Worm (Caenorhabditis elegans) whole organism, L1 larva: Measurements from ENCODE around the gene fkh-3.

Source experiments
- C04F5.9 ChIP-seq: sonication (generic microtip); optimal IDR thresholded peaks from 2 replicates; lab custom pipeline; 2016; ENCODE audit warnings: missing genetic modification characterization, missing compliant biosample characterization
- C34B4.2 ChIP-seq: sonication (generic microtip); optimal IDR thresholded peaks from 2 replicates; lab custom pipeline; 2017; ENCODE audit warnings: mild to moderate bottlenecking, missing genetic modification characterization, missing compliant biosample characterization
- aha-1 ChIP-seq: fragments of 150-350 bp; optimal IDR thresholded peaks from 2 replicates; lab custom pipeline; 2014; ENCODE audit warnings: missing biosample characterization, missing genetic modification characterization
- aly-2 ChIP-seq: fragments of 150-350 bp; optimal IDR thresholded peaks from 2 replicates; lab custom pipeline; 2014; ENCODE audit warnings: missing biosample characterization, missing genetic modification characterization
- ceh-63 ChIP-seq: fragments of 200-800 bp; sonication (Bioruptor generic); optimal IDR thresholded peaks from 2 replicates; lab custom pipeline; 2018; ENCODE audit warnings: mild to moderate bottlenecking, missing genetic modification characterization, missing compliant biosample characterization
- ceh-88 ChIP-seq: fragments of 200-800 bp; sonication (Bioruptor generic); IDR thresholded peaks from 2 replicates; pipeline ENCODE4 v1.3.6; 2022; ENCODE audit warnings: missing genetic modification characterization, missing compliant biosample characterization
- ceh-90 ChIP-seq: sonication (generic microtip); optimal IDR thresholded peaks from 2 replicates; lab custom pipeline; 2016; ENCODE audit warnings: missing genetic modification characterization, missing compliant biosample characterization
- ces-1 ChIP-seq: fragments of 150-350 bp; optimal IDR thresholded peaks from 2 replicates; lab custom pipeline; 2014; ENCODE audit warnings: missing biosample characterization, missing genetic modification reagents, missing genetic modification characterization
- dpl-1 ChIP-seq, 3 experiments: fragments of 150-350 bp in 2 of 3; sonication (generic microtip) in 1 of 3; optimal IDR thresholded peaks; 2 replicates each; lab custom pipeline; 2014 to 2017; ENCODE audit warnings: missing biosample characterization in 3 of 3, missing genetic modification characterization in 3 of 3, missing genetic modification reagents in 3 of 3
- dsc-1 ChIP-seq: sonication (generic microtip); optimal IDR thresholded peaks from 2 replicates; lab custom pipeline; 2016; ENCODE audit warnings: mild to moderate bottlenecking, missing genetic modification characterization, missing compliant biosample characterization
- efl-1 ChIP-seq, 4 experiments: fragments of 150-350 bp; optimal IDR thresholded peaks in 3 of 4; peaks in 1 of 4; 1 replicate in 1 of 4; 2 replicates in 3 of 4; lab custom pipeline; 2014; ENCODE audit warnings: missing biosample characterization in 2 of 4, missing genetic modification characterization in 2 of 4, missing genetic modification reagents in 2 of 4
- elt-2 ChIP-seq: sonication (generic microtip); optimal IDR thresholded peaks from 2 replicates; lab custom pipeline; 2016; ENCODE audit warnings: missing genetic modification characterization, mild to moderate bottlenecking, inconsistent platforms, missing compliant biosample characterization, missing genetic modification reagents
- elt-3 ChIP-seq, 6 experiments: fragments of 150-350 bp in 1 of 6; sonication (generic microtip); optimal IDR thresholded peaks; 2 replicates each; lab custom pipeline; 2017 to 2018; ENCODE audit warnings: missing biosample characterization in 6 of 6, missing genetic modification characterization in 6 of 6, inconsistent platforms in 1 of 6
- fkh-10 ChIP-seq: sonication (generic microtip); optimal IDR thresholded peaks from 2 replicates; lab custom pipeline; 2017; ENCODE audit warnings: missing biosample characterization, missing genetic modification reagents, missing genetic modification characterization
- hlh-17 ChIP-seq: fragments of 200-800 bp; sonication (Bioruptor generic); optimal IDR thresholded peaks from 2 replicates; lab custom pipeline; 2018; ENCODE audit warnings: missing genetic modification characterization, mild to moderate bottlenecking, missing compliant biosample characterization, moderate library complexity, borderline replicate concordance
- hpl-2 ChIP-seq: fragments of 150-350 bp; optimal IDR thresholded peaks from 2 replicates; lab custom pipeline; 2014; ENCODE audit warnings: missing biosample characterization, missing genetic modification reagents, missing genetic modification characterization
- isw-1 ChIP-seq: fragments of 200-800 bp; sonication (Bioruptor generic); IDR thresholded peaks from 2 replicates; pipeline ENCODE4 v1.3.6; 2022; ENCODE audit warnings: missing genetic modification characterization, missing compliant biosample characterization
- lin-13 ChIP-seq: fragments of 150-350 bp; optimal IDR thresholded peaks from 2 replicates; lab custom pipeline; 2014; ENCODE audit warnings: missing biosample characterization, missing genetic modification reagents, missing genetic modification characterization
- lin-14 ChIP-seq: fragments of 200-800 bp; sonication (Bioruptor generic); optimal IDR thresholded peaks from 2 replicates; lab custom pipeline; 2018; ENCODE audit warnings: mild to moderate bottlenecking, missing genetic modification characterization, moderate library complexity, missing compliant biosample characterization
- lin-15B ChIP-seq: fragments of 150-350 bp; sonication (generic microtip); optimal IDR thresholded peaks from 3 replicates; lab custom pipeline; 2014; ENCODE audit warnings: missing biosample characterization, missing genetic modification characterization
- lin-35 ChIP-seq, 2 experiments: fragments of 150-350 bp; optimal IDR thresholded peaks; 2 replicates each; lab custom pipeline; 2014; ENCODE audit warnings: missing biosample characterization in 2 of 2, missing genetic modification characterization in 2 of 2, missing genetic modification reagents in 2 of 2
- lin-39 ChIP-seq: fragments of 150-350 bp; optimal IDR thresholded peaks from 2 replicates; lab custom pipeline; 2014; ENCODE audit warnings: missing biosample characterization, missing genetic modification reagents, missing genetic modification characterization
- lir-3 ChIP-seq: sonication (generic microtip); optimal IDR thresholded peaks from 2 replicates; lab custom pipeline; 2016; ENCODE audit warnings: mild to moderate bottlenecking, missing genetic modification characterization, moderate library complexity, missing compliant biosample characterization; ENCODE audit not compliant: poor library complexity
- lsy-2 ChIP-seq, 2 experiments: fragments of 150-350 bp; optimal IDR thresholded peaks; 2 replicates each; lab custom pipeline; 2014; ENCODE audit warnings: missing biosample characterization in 2 of 2, missing genetic modification characterization in 2 of 2
- mab-9 ChIP-seq: fragments of 200-800 bp; sonication (Bioruptor generic); IDR thresholded peaks from 2 replicates; pipeline ENCODE4 v1.3.6; 2022; ENCODE audit warnings: missing genetic modification reagents, missing genetic modification characterization, missing compliant biosample characterization
- mdl-1 ChIP-seq, 2 experiments: fragments of 150-350 bp; optimal IDR thresholded peaks; 2 replicates each; lab custom pipeline; 2014 to 2017; ENCODE audit warnings: missing biosample characterization in 2 of 2, missing genetic modification characterization in 2 of 2, inconsistent platforms in 1 of 2
- nhr-11 ChIP-seq: fragments of 150-350 bp; optimal IDR thresholded peaks from 2 replicates; lab custom pipeline; 2014; ENCODE audit warnings: missing biosample characterization, missing genetic modification characterization
- nhr-19 ChIP-seq: fragments of 200-800 bp; sonication (Bioruptor generic); conservative IDR thresholded peaks from 2 replicates; pipeline ENCODE4 v1.3.6; 2022; ENCODE audit warnings: missing genetic modification characterization, missing compliant biosample characterization
- nhr-20 ChIP-seq: sonication (generic microtip); optimal IDR thresholded peaks from 2 replicates; lab custom pipeline; 2016; ENCODE audit warnings: mild to moderate bottlenecking, missing genetic modification characterization, missing compliant biosample characterization
- nhr-237 ChIP-seq: fragments of 150-350 bp; optimal IDR thresholded peaks from 2 replicates; lab custom pipeline; 2014; ENCODE audit warnings: missing biosample characterization, missing genetic modification characterization
- nhr-28 ChIP-seq: fragments of 150-350 bp; optimal IDR thresholded peaks from 2 replicates; lab custom pipeline; 2014; ENCODE audit warnings: missing biosample characterization, missing genetic modification characterization
- nhr-71 ChIP-seq: sonication (generic microtip); optimal IDR thresholded peaks from 2 replicates; lab custom pipeline; 2016; ENCODE audit warnings: mild to moderate bottlenecking, missing genetic modification characterization, moderate library complexity, missing compliant biosample characterization
- nhr-77 ChIP-seq: fragments of 150-350 bp; optimal IDR thresholded peaks from 2 replicates; lab custom pipeline; 2014; ENCODE audit warnings: missing biosample characterization, missing genetic modification characterization
- nhr-84 ChIP-seq: sonication (generic microtip); optimal IDR thresholded peaks from 2 replicates; lab custom pipeline; 2017; ENCODE audit warnings: missing biosample characterization, missing genetic modification characterization
- nhr-85 ChIP-seq: sonication (generic microtip); peaks from one replicate; lab custom pipeline; 2016; ENCODE audit warnings: missing genetic modification characterization, inconsistent platforms, missing compliant biosample characterization
- pqm-1 ChIP-seq: sonication (generic microtip); optimal IDR thresholded peaks from 3 replicates; lab custom pipeline; 2017; ENCODE audit warnings: missing biosample characterization, missing genetic modification characterization
- snpc-4 ChIP-seq: fragments of 150-350 bp; optimal IDR thresholded peaks from 2 replicates; lab custom pipeline; 2014; ENCODE audit warnings: missing biosample characterization, missing genetic modification characterization
- snu-23 ChIP-seq: sonication (generic microtip); optimal IDR thresholded peaks from 2 replicates; lab custom pipeline; 2016; ENCODE audit warnings: missing genetic modification characterization, missing compliant biosample characterization
- sox-4 ChIP-seq: sonication (generic microtip); optimal IDR thresholded peaks from 2 replicates; lab custom pipeline; 2016; ENCODE audit warnings: missing genetic modification characterization, missing compliant biosample characterization
- sptf-1 ChIP-seq: fragments of 150-350 bp; optimal IDR thresholded peaks from 2 replicates; lab custom pipeline; 2014; ENCODE audit warnings: missing biosample characterization, missing genetic modification characterization
- sup-37 ChIP-seq: fragments of 200-800 bp; sonication (Bioruptor generic); optimal IDR thresholded peaks from 2 replicates; lab custom pipeline; 2018; ENCODE audit warnings: mild to moderate bottlenecking, missing genetic modification characterization, missing compliant biosample characterization
- tbx-2 ChIP-seq: sonication (generic microtip); optimal IDR thresholded peaks from 2 replicates; lab custom pipeline; 2016; ENCODE audit warnings: missing genetic modification characterization, missing compliant biosample characterization
- unc-130 ChIP-seq: fragments of 150-350 bp; optimal IDR thresholded peaks from 2 replicates; lab custom pipeline; 2017; ENCODE audit warnings: missing biosample characterization, missing genetic modification characterization, inconsistent platforms
- unc-30 ChIP-seq: sonication (generic microtip); optimal IDR thresholded peaks from 2 replicates; lab custom pipeline; 2017; ENCODE audit warnings: missing biosample characterization, missing genetic modification characterization
- unc-98 ChIP-seq: fragments of 200-800 bp; sonication (Bioruptor generic); IDR thresholded peaks from 2 replicates; pipeline ENCODE4 v1.3.6; 2022; ENCODE audit warnings: missing genetic modification characterization, missing compliant biosample characterization
- vab-15 ChIP-seq: sonication (generic microtip); optimal IDR thresholded peaks from 2 replicates; lab custom pipeline; 2017; ENCODE audit warnings: missing genotype, mild to moderate bottlenecking, missing genetic modification characterization, missing compliant biosample characterization
- ztf-11 ChIP-seq, 2 experiments: sonication (generic microtip); optimal IDR thresholded peaks; 2 replicates each; lab custom pipeline; 2016 to 2017; ENCODE audit warnings: missing genetic modification characterization in 2 of 2, missing biosample characterization in 1 of 2, missing compliant biosample characterization in 1 of 2
- ztf-4 ChIP-seq: fragments of 150-350 bp; optimal IDR thresholded peaks from 2 replicates; lab custom pipeline; 2014; ENCODE audit warnings: missing biosample characterization, missing genetic modification characterization

The fkh-3 gene

ce11 chrX:13417479-13417878, 5.8 kb downstream of the fkh-3 start:
- TF ChIP-seq nhr-85 (tag; lab: Kevin White, UChicago), result peak; percentile 32
- TF ChIP-seq nhr-77 (tag; lab: Kevin White, UChicago), result no peak

- TF ChIP-seq dsc-1 (tag; lab: Kevin White, UChicago), result no peak
- TF ChIP-seq efl-1 (optimal IDR thresholded peaks at IDR 0.05; lab: Kevin White, UChicago), result no peak
- peak in 1 of 2 experiments; percentile 65 for TF ChIP-seq efl-1 (GFP tag; optimal IDR thresholded peaks at IDR 0.05 in 1 of 2; lab: Kevin White, UChicago)
- no peak for TF ChIP-seq snpc-4 (tag; lab: Kevin White, UChicago)
- no peak for TF ChIP-seq aha-1 (tag; lab: Kevin White, UChicago)
- peak in 1 of 2 experiments; percentile 35 for TF ChIP-seq lin-35 (GFP tag; optimal IDR thresholded peaks at IDR 0.05; lab: Kevin White, UChicago)
- TF ChIP-seq nhr-71, result peak; percentile 19
- TF ChIP-seq elt-3 (tag; optimal IDR thresholded peaks at IDR 0.05; lab: Kevin White, UChicago), result no peak
- no peak for TF ChIP-seq fkh-10 (GFP tag; lab: Kevin White, UChicago)
- TF ChIP-seq elt-2 (tag; lab: Kevin White, UChicago), result peak; percentile 94
- no peak for TF ChIP-seq unc-98
- TF ChIP-seq hlh-17, result no peak
- TF ChIP-seq lin-15B (tag; lab: Kevin White, UChicago), result no peak
- TF ChIP-seq mab-9 (GFP tag; lab: Robert Waterston, UW), result no peak
- peak; percentile 43 for TF ChIP-seq nhr-20
- no peak for TF ChIP-seq ceh-90
Measured at ce11 chrX:13415722-13416121, 7.5 kb downstream of the fkh-3 start, which contains the start of gene C29F7.2. Gene C29F7.2, plus strand, starts transcription at chrX:13416078.

ce11 chrX:13414974-13415373, 8.3 kb downstream of the fkh-3 start:
- TF ChIP-seq C04F5.9 (tag; lab: Kevin White, UChicago), result no peak
- TF ChIP-seq ceh-63 (GFP tag; lab: Kevin White, UChicago), result no peak
- TF ChIP-seq lin-14 (GFP tag; lab: Kevin White, UChicago), result peak; percentile 29
- TF ChIP-seq unc-130, result no peak
- no peak for TF ChIP-seq C34B4.2
- TF ChIP-seq unc-98, result no peak
- TF ChIP-seq isw-1, result no peak
- no peak for TF ChIP-seq ztf-4 (tag; lab: Kevin White, UChicago)
- no peak for TF ChIP-seq elt-3 (tag; optimal IDR thresholded peaks at IDR 0.05; lab: Kevin White, UChicago)
- no peak for TF ChIP-seq sptf-1 (tag; lab: Kevin White, UChicago)
- no peak for TF ChIP-seq lin-39 (tag; lab: Kevin White, UChicago)
- no peak for TF ChIP-seq sox-4 (tag; lab: Kevin White, UChicago)
- no peak for TF ChIP-seq ztf-11 (tag; optimal IDR thresholded peaks at IDR 0.05; lab: Kevin White, UChicago)
- no peak for TF ChIP-seq pqm-1 (tag; lab: Kevin White, UChicago)
- peak; percentile 10 for TF ChIP-seq tbx-2 (tag; lab: Kevin White, UChicago)
- TF ChIP-seq nhr-19 (GFP tag; lab: Robert Waterston, UW), result peak; percentile 51
- peak; percentile 53 for TF ChIP-seq snu-23 (GFP tag; lab: Kevin White, UChicago)
- TF ChIP-seq lin-13 (GFP tag; lab: Kevin White, UChicago), result no peak
- TF ChIP-seq hpl-2 (GFP tag; lab: Kevin White, UChicago), result no peak
- no peak for TF ChIP-seq ceh-88 (GFP tag; lab: Robert Waterston, UW)
- TF ChIP-seq mdl-1 (tag; optimal IDR thresholded peaks at IDR 0.05; lab: Kevin White, UChicago), result peak in 1 of 2 experiments; percentile 14
- TF ChIP-seq nhr-11 (tag; lab: Kevin White, UChicago), result no peak
- TF ChIP-seq lir-3 (tag; lab: Kevin White, UChicago), result peak; percentile 10
- no peak for TF ChIP-seq nhr-28 (tag; lab: Kevin White, UChicago)
- peak; percentile 56 for TF ChIP-seq nhr-20
- TF ChIP-seq sup-37, result no peak
- TF ChIP-seq ceh-90, result no peak
- no peak for TF ChIP-seq nhr-77 (tag; lab: Kevin White, UChicago)
- no peak for TF ChIP-seq nhr-85 (tag; lab: Kevin White, UChicago)
- TF ChIP-seq nhr-71, result peak; percentile 50
- peak; percentile 54 for TF ChIP-seq dsc-1 (tag; lab: Kevin White, UChicago)
- no peak for TF ChIP-seq lin-15B (tag; lab: Kevin White, UChicago)
- TF ChIP-seq vab-15 (tag; lab: Kevin White, UChicago), result no peak
- peak in 1 of 2 experiments; percentile 23 for TF ChIP-seq lsy-2 (tag; optimal IDR thresholded peaks at IDR 0.05; lab: Kevin White, UChicago)
- TF ChIP-seq nhr-84 (tag; lab: Kevin White, UChicago), result no peak
- no peak for TF ChIP-seq ces-1
- TF ChIP-seq dpl-1 (GFP tag; optimal IDR thresholded peaks at IDR 0.05; lab: Kevin White, UChicago), result no peak
- TF ChIP-seq unc-30 (tag; lab: Kevin White, UChicago), result no peak
- TF ChIP-seq aly-2 (tag; lab: Kevin White, UChicago), result no peak
- TF ChIP-seq nhr-237 (tag; lab: Kevin White, UChicago), result no peak
